Fruit fly (Drosophila melanogaster): ENCODE data around the gene Fum3.

Gene Fum3

dm6 chr3L:11422338-11422802 lies 43.3 kb downstream of the Fum3 start (continued):
- TF ChIP-seq CG32006 (GFP tag; optimal IDR thresholded peaks at IDR 0.05): peak; percentile 26
- no peak for TF ChIP-seq CG3919 (GFP tag; optimal IDR thresholded peaks at IDR 0.05)
- no peak for TF ChIP-seq CG16779 (tag; optimal IDR thresholded peaks at IDR 0.05)
- TF ChIP-seq Blimp-1 (GFP tag; optimal IDR thresholded peaks at IDR 0.05): no peak
- no peak for TF ChIP-seq cyc (GFP tag; optimal IDR thresholded peaks at IDR 0.05)
- TF ChIP-seq Eip78C (GFP tag): peak; percentile 57
- TF ChIP-seq Gug (GFP tag; IDR thresholded peaks at IDR 0.05): no peak

- TF ChIP-seq Sox102F (GFP tag; optimal IDR thresholded peaks at IDR 0.05): no peak
- TF ChIP-seq eg (GFP tag; IDR thresholded peaks at IDR 0.05): no peak
- TF ChIP-seq topi (GFP tag; optimal IDR thresholded peaks at IDR 0.05): no peak
- TF ChIP-seq Hr39 (GFP tag; optimal IDR thresholded peaks at IDR 0.05): no peak
- TF ChIP-seq CG34406 (GFP tag; optimal IDR thresholded peaks at IDR 0.05): no peak
- TF ChIP-seq pdm3 (GFP tag; optimal IDR thresholded peaks at IDR 0.05): no peak
- TF ChIP-seq Ets96B (tag; optimal IDR thresholded peaks at IDR 0.05): no peak
- no peak for TF ChIP-seq CG8632 (GFP tag; optimal IDR thresholded peaks at IDR 0.05)
- no peak for TF ChIP-seq CG31627 (GFP tag; optimal IDR thresholded peaks at IDR 0.05)
- TF ChIP-seq CG10669 (GFP tag; optimal IDR thresholded peaks at IDR 0.05): no peak
- no peak for TF ChIP-seq spab (GFP tag; optimal IDR thresholded peaks at IDR 0.05)
- TF ChIP-seq CG8119 (GFP tag; IDR thresholded peaks at IDR 0.05): no peak
- no peak for TF ChIP-seq Ets21C (GFP tag; optimal IDR thresholded peaks at IDR 0.05)
- TF ChIP-seq cyc (GFP tag; optimal IDR thresholded peaks at IDR 0.05): no peak
- no peak for TF ChIP-seq fd85E (GFP tag; optimal IDR thresholded peaks at IDR 0.05)
- TF ChIP-seq fd59A (GFP tag; optimal IDR thresholded peaks at IDR 0.05): no peak
- TF ChIP-seq achi (GFP tag; optimal IDR thresholded peaks at IDR 0.05): no peak
Observed at dm6 chr3L:11421905-11422304, 43.8 kb downstream of the Fum3 start.

- TF ChIP-seq Smox (GFP tag; optimal IDR thresholded peaks at IDR 0.05) (no peak), acj6 (GFP tag; optimal IDR thresholded peaks at IDR 0.05) (no peak), Hr38 (GFP tag; optimal IDR thresholded peaks at IDR 0.05) (no peak), Eip93F (GFP tag; optimal IDR thresholded peaks at IDR 0.05) (no peak)
Observed at dm6 chr3L:11420976-11421375, 44.7 kb downstream of the Fum3 start.

- TF ChIP-seq salr (GFP tag; optimal IDR thresholded peaks at IDR 0.05) (no peak), CG11762 (GFP tag; optimal IDR thresholded peaks at IDR 0.05; ENCODE audit: insufficient read depth) (no peak), CG6163 (GFP tag; IDR thresholded peaks at IDR 0.05) (0 out of 3 replicates have a peak, but pooled peaks have one; percentile 5), fkh (GFP tag; optimal IDR thresholded peaks at IDR 0.05) (peak; percentile 63), Eip78C (GFP tag) (peak; percentile 44)
Observed at dm6 chr3L:11419344-11419743, 46.3 kb downstream of the Fum3 start.

- TF ChIP-seq CG10669 (GFP tag; optimal IDR thresholded peaks at IDR 0.05): no peak
- TF ChIP-seq CG1621 (tag; optimal IDR thresholded peaks at IDR 0.05): no peak
- TF ChIP-seq CG7368 (GFP tag; optimal IDR thresholded peaks at IDR 0.05): no peak
- TF ChIP-seq Lpt (GFP tag; optimal IDR thresholded peaks at IDR 0.05): peak; percentile 13
- no peak for TF ChIP-seq CG11902 (GFP tag; optimal IDR thresholded peaks at IDR 0.05)
- no peak for TF ChIP-seq CG16779 (tag; optimal IDR thresholded peaks at IDR 0.05)
- peak; percentile 43 for TF ChIP-seq CG6276 (GFP tag; optimal IDR thresholded peaks at IDR 0.05)
- no peak for TF ChIP-seq CG6792 (GFP tag; optimal IDR thresholded peaks at IDR 0.05)
- no peak for TF ChIP-seq CG4318 (GFP tag; optimal IDR thresholded peaks at IDR 0.05)
- peak; percentile 63; the same call in 2 of the 3 replicates for TF ChIP-seq eg (GFP tag; IDR thresholded peaks at IDR 0.05)
- TF ChIP-seq Hr38 (GFP tag; optimal IDR thresholded peaks at IDR 0.05): no peak
- no peak for TF ChIP-seq topi (GFP tag; optimal IDR thresholded peaks at IDR 0.05)
- no peak for TF ChIP-seq ss (GFP tag; optimal IDR thresholded peaks at IDR 0.05)
- peak; percentile 18 for TF ChIP-seq CG3032 (tag; optimal IDR thresholded peaks at IDR 0.05)
- no peak for TF ChIP-seq salr (GFP tag; optimal IDR thresholded peaks at IDR 0.05)
- TF ChIP-seq Sox15 (GFP tag; optimal IDR thresholded peaks at IDR 0.05): no peak
- TF ChIP-seq Smox (GFP tag; optimal IDR thresholded peaks at IDR 0.05): no peak
- no peak for TF ChIP-seq vri (GFP tag; optimal IDR thresholded peaks at IDR 0.05)
- TF ChIP-seq CG8119 (GFP tag; IDR thresholded peaks at IDR 0.05): peak; percentile 59
- TF ChIP-seq Ets96B (tag; optimal IDR thresholded peaks at IDR 0.05): no peak
- TF ChIP-seq lz (GFP tag; optimal IDR thresholded peaks at IDR 0.05): no peak
- no peak for TF ChIP-seq OdsH (GFP tag; optimal IDR thresholded peaks at IDR 0.05)
- no peak for TF ChIP-seq Sox102F (GFP tag; optimal IDR thresholded peaks at IDR 0.05)
Observed at dm6 chr3L:11418041-11418674, 47.5 kb downstream of the Fum3 start.
